Fruit fly (Drosophila melanogaster) whole organism, wandering third instar larva: ENCODE measurements around the gene Mfe2.
A peak's percentile ranks its signal among the peaks of the same experiment; 100 is the strongest.

Experiments used
- Abd-B ChIP-seq: fragments of >200 bp; optimal IDR thresholded peaks from 2 replicates; lab custom pipeline; 2017; ENCODE audit warnings: missing biosample characterization, missing genetic modification characterization
- CG32264 ChIP-seq: fragments of 200-800 bp; sonication (Bioruptor generic); optimal IDR thresholded peaks from 2 replicates; lab custom pipeline; 2016; ENCODE audit warnings: missing biosample characterization, missing genetic modification characterization
- CG9705 ChIP-seq: fragments of 200-800 bp; sonication (Bioruptor generic); optimal IDR thresholded peaks from 2 replicates; lab custom pipeline; 2018; ENCODE audit warnings: missing biosample characterization, mild to moderate bottlenecking, missing genetic modification characterization
- CrebA ChIP-seq: fragments of 200-800 bp; sonication (Bioruptor generic); optimal IDR thresholded peaks from 2 replicates; lab custom pipeline; 2016; ENCODE audit warnings: missing biosample characterization, mild to moderate bottlenecking, missing genetic modification characterization, borderline replicate concordance
- Dfd ChIP-seq: fragments of >200 bp; optimal IDR thresholded peaks from 2 replicates; lab custom pipeline; 2017; ENCODE audit warnings: missing biosample characterization, missing genetic modification characterization
- Dif ChIP-seq: fragments of 200-275, 200-300 bp; sonication (Bioruptor generic); optimal IDR thresholded peaks from 2 replicates; lab custom pipeline; 2018; ENCODE audit warnings: missing biosample characterization, missing genetic modification characterization; ENCODE audit not compliant: partially characterized antibody
- GATAd ChIP-seq: sonication (Bioruptor generic); optimal IDR thresholded peaks from 2 replicates; lab custom pipeline; 2016; ENCODE audit warnings: missing biosample characterization, missing genetic modification characterization
- HLH106 ChIP-seq: fragments of 200-800 bp; optimal IDR thresholded peaks from 3 replicates; lab custom pipeline; 2019; ENCODE audit warnings: missing biosample characterization, mild to moderate bottlenecking, missing genetic modification characterization, moderate library complexity
- Hnf4 ChIP-seq: fragments of 200-800 bp; sonication (Bioruptor generic); optimal IDR thresholded peaks from 2 replicates; lab custom pipeline; 2016; ENCODE audit warnings: missing biosample characterization, mild to moderate bottlenecking, missing genetic modification characterization
- Hr78 ChIP-seq: fragments of >200 bp; optimal IDR thresholded peaks from 2 replicates; lab custom pipeline; 2017; ENCODE audit warnings: missing biosample characterization, missing genetic modification characterization
- Hr83 ChIP-seq: fragments of 200-300 bp; sonication (Bioruptor generic); optimal IDR thresholded peaks from 2 replicates; lab custom pipeline; 2016; ENCODE audit warnings: missing biosample characterization, mild to moderate bottlenecking, missing genetic modification characterization, moderate library complexity; ENCODE audit not compliant: poor library complexity, severe bottlenecking
- Jra ChIP-seq: sonication (Bioruptor generic); optimal IDR thresholded peaks from 2 replicates; lab custom pipeline; 2016; ENCODE audit warnings: missing biosample characterization, missing genetic modification characterization
- Mio ChIP-seq: sonication (Bioruptor generic); optimal IDR thresholded peaks from 2 replicates; lab custom pipeline; 2016; ENCODE audit warnings: missing biosample characterization, missing genetic modification characterization
- Myc ChIP-seq: fragments of >200 bp; optimal IDR thresholded peaks from 2 replicates; lab custom pipeline; 2017
- N ChIP-seq: fragments of >200 bp; optimal IDR thresholded peaks from 2 replicates; lab custom pipeline; 2018; ENCODE audit warnings: missing biosample characterization, missing external identifiers, missing genetic modification characterization
- OdsH ChIP-seq: fragments of 200-800 bp; sonication (Bioruptor generic); optimal IDR thresholded peaks from 2 replicates; lab custom pipeline; 2016; ENCODE audit warnings: missing biosample characterization, mild to moderate bottlenecking, missing genetic modification characterization
- Rel ChIP-seq, 2 experiments: fragments of 200-800 bp; sonication (Bioruptor generic) in 1 of 2; optimal IDR thresholded peaks; 2 replicates in 1 of 2; 3 replicates in 1 of 2; lab custom pipeline; 2016 to 2019; ENCODE audit warnings: mild to moderate bottlenecking in 2 of 2, missing biosample characterization in 2 of 2, missing genetic modification characterization in 2 of 2, moderate library complexity in 1 of 2
- Sp1 ChIP-seq: fragments of 200-800 bp; sonication (Bioruptor generic); optimal IDR thresholded peaks from 3 replicates; lab custom pipeline; 2019; ENCODE audit warnings: missing biosample characterization, mild to moderate bottlenecking, missing genetic modification characterization, moderate library complexity
- Vsx2 ChIP-seq: fragments of 200-300, 225-300 bp; sonication (Bioruptor generic); optimal IDR thresholded peaks from 2 replicates; lab custom pipeline; 2018; ENCODE audit warnings: missing biosample characterization, missing genetic modification characterization; ENCODE audit not compliant: partially characterized antibody
- br ChIP-seq: fragments of 200-800 bp; sonication (Bioruptor generic); optimal IDR thresholded peaks from 2 replicates; lab custom pipeline; 2016; ENCODE audit warnings: missing biosample characterization, missing genetic modification characterization
- brk ChIP-seq: fragments of 200-800 bp; sonication (Bioruptor generic); optimal IDR thresholded peaks from 2 replicates; lab custom pipeline; 2016; ENCODE audit warnings: missing biosample characterization, mild to moderate bottlenecking, missing genetic modification characterization
- dl ChIP-seq, 2 experiments: fragments of 175-275, 200-275 bp in 1 of 2; fragments of 200-275 bp in 1 of 2; sonication (Bioruptor generic); optimal IDR thresholded peaks; lab custom pipeline; 2018; ENCODE audit warnings: mild to moderate bottlenecking in 2 of 2, missing biosample characterization in 2 of 2, missing genetic modification characterization in 2 of 2, moderate library complexity in 2 of 2; ENCODE audit not compliant: partially characterized antibody in 2 of 2, insufficient read depth in 1 of 2
- dmrt93B ChIP-seq: fragments of 200-800 bp; sonication (Bioruptor generic); optimal IDR thresholded peaks from 2 replicates; lab custom pipeline; 2018; ENCODE audit warnings: missing biosample characterization, mild to moderate bottlenecking, missing genetic modification characterization
- dsf ChIP-seq: sonication (Bioruptor generic); optimal IDR thresholded peaks from 2 replicates; lab custom pipeline; 2016; ENCODE audit warnings: missing biosample characterization, missing genetic modification characterization, borderline replicate concordance
- ey ChIP-seq: fragments of 200-800 bp; sonication (Bioruptor generic); optimal IDR thresholded peaks from 2 replicates; lab custom pipeline; 2016; ENCODE audit warnings: missing biosample characterization, missing genetic modification characterization
- foxo ChIP-seq, 2 experiments: fragments of 200-800 bp; sonication (Bioruptor generic); optimal IDR thresholded peaks; 2 replicates in 1 of 2; 3 replicates in 1 of 2; lab custom pipeline; 2016 to 2017; ENCODE audit warnings: missing biosample characterization in 2 of 2, missing genetic modification characterization in 2 of 2
- fru ChIP-seq: fragments of 200-800 bp; sonication (Bioruptor generic); optimal IDR thresholded peaks from 3 replicates; lab custom pipeline; 2016; ENCODE audit warnings: missing biosample characterization, mild to moderate bottlenecking, missing genetic modification characterization
- h ChIP-seq: fragments of 200-800 bp; sonication (Bioruptor generic); optimal IDR thresholded peaks from 3 replicates; lab custom pipeline; 2016; ENCODE audit warnings: missing biosample characterization, mild to moderate bottlenecking, missing genetic modification characterization
- jim ChIP-seq: fragments of 175-275, 200-325 bp; sonication (Bioruptor generic); optimal IDR thresholded peaks from 2 replicates; lab custom pipeline; 2016; ENCODE audit warnings: missing biosample characterization, mild to moderate bottlenecking, missing genetic modification characterization
- lola ChIP-seq: fragments of >200 bp; optimal IDR thresholded peaks from 2 replicates; lab custom pipeline; 2017; ENCODE audit warnings: missing biosample characterization, missing genetic modification characterization
- pan ChIP-seq: fragments of >200 bp; optimal IDR thresholded peaks from 2 replicates; lab custom pipeline; 2017
- psq ChIP-seq: fragments of 200-800 bp; sonication (Bioruptor generic); optimal IDR thresholded peaks from 3 replicates; lab custom pipeline; 2017; ENCODE audit warnings: missing biosample characterization, mild to moderate bottlenecking, missing genetic modification characterization, moderate library complexity
- rgr ChIP-seq: fragments of 200-800 bp; sonication (Bioruptor generic); optimal IDR thresholded peaks from 3 replicates; lab custom pipeline; 2016; ENCODE audit warnings: missing biosample characterization, mild to moderate bottlenecking, missing genetic modification characterization
- sage ChIP-seq: fragments of 200-800 bp; sonication (Bioruptor generic); optimal IDR thresholded peaks from 2 replicates; lab custom pipeline; 2016; ENCODE audit warnings: missing biosample characterization, mild to moderate bottlenecking, missing genetic modification characterization
- sv ChIP-seq: fragments of 200-800 bp; sonication (Bioruptor generic); optimal IDR thresholded peaks from 3 replicates; lab custom pipeline; 2016; ENCODE audit warnings: missing biosample characterization, missing genetic modification characterization
- tai ChIP-seq: sonication (Bioruptor generic); optimal IDR thresholded peaks from 2 replicates; lab custom pipeline; 2016; ENCODE audit warnings: missing biosample characterization, missing genetic modification characterization
- usp ChIP-seq: fragments of >200 bp; optimal IDR thresholded peaks from 2 replicates; lab custom pipeline; 2017; ENCODE audit warnings: missing biosample characterization, missing genetic modification characterization
- woc ChIP-seq: sonication (Bioruptor generic); optimal IDR thresholded peaks from 2 replicates; lab custom pipeline; 2016; ENCODE audit warnings: missing biosample characterization, mild to moderate bottlenecking, missing genetic modification characterization

Gene Mfe2

DNA sequence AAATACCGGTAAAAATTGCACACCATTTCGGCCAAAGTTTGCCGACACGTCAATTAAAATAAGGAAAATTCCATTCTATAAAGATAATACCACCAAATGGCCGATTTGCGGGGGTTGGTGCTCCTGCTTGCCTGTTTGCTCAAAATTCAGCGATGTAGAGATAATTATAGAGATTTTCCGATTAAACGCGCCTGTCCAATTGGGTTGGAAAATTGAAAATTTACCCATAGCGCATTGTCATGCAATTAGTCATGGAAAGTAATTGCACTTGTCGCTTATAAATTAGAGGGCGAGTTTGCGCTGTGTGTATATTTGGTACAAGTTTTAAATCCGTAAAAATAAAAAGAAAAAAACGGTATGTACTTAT is 48.8 kb downstream of the Mfe2 start:
- TF ChIP-seq Hr83 (GFP tag; lab: Kevin White, UChicago) (no peak), Vsx2 (no peak), jim (GFP tag; lab: Kevin White, UChicago) (no peak), usp (GFP tag; lab: Kevin White, UChicago) (no peak), brk (GFP tag; lab: Kevin White, UChicago) (no peak), ey (GFP tag; lab: Kevin White, UChicago) (no peak), h (GFP tag; lab: Kevin White, UChicago) (no peak), woc (GFP tag; lab: Kevin White, UChicago) (no peak), CrebA (GFP tag; lab: Kevin White, UChicago) (no peak), dsf (GFP tag; lab: Kevin White, UChicago) (no peak), dl (GFP tag; optimal IDR thresholded peaks at IDR 0.05; lab: Kevin White, UChicago; ENCODE audit: insufficient read depth in 1 of 2, partially characterized antibody in 2 of 2) (no peak), pan (no peak), OdsH (GFP tag; lab: Kevin White, UChicago) (no peak), dmrt93B (GFP tag; lab: Kevin White, UChicago) (no peak), tai (GFP tag; lab: Kevin White, UChicago) (no peak), br (GFP tag; lab: Kevin White, UChicago) (no peak), fru (GFP tag; lab: Kevin White, UChicago) (no peak), Mio (GFP tag; lab: Kevin White, UChicago) (no peak), rgr (GFP tag; lab: Kevin White, UChicago) (no peak)
- TF ChIP-seq, all 38 proteins: peak for 0

DNA sequence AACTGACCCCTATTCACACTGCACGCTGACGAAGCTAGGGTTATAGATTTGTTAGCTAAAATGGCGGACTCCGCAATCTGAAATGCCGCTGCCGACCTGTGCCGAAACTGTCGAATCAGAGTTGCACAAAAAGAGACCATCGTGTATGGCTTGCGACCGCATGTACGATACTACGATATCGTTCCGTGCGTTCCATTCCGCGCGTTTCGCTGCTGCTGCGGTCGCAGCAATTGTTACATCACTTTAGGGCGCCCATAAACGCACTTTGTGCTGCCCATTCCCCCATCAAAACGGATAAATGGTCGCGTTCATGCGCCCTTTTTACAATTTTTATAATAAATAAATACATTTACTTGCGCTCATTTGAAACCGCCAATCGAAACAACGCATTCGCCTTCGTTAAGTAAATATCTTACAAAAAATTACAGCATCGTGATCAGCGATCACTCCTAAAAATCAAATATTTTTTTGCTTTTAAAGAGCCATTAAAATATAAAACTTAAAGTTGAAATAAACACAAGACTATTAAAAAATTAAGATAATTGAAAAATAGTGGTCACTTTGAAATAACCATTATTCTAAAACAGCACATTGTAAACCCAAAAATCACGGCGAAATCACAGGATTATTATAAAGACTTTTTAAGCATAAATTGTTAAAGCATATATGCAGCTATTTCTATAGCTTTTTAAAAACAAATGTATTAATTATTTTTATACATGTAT is 49.6 kb downstream of the Mfe2 start, which contains the start of gene Cyp1:
Gene Cyp1 (minus strand): TSS at position 174 of the 725 bp plus-strand sequence.
- no peak for TF ChIP-seq Abd-B
- no peak for TF ChIP-seq brk (GFP tag; lab: Kevin White, UChicago)
- no peak for TF ChIP-seq usp (GFP tag; lab: Kevin White, UChicago)
- TF ChIP-seq CG32264: no peak
- TF ChIP-seq Jra (GFP tag; lab: Kevin White, UChicago): no peak
- peak; percentile 59 for TF ChIP-seq woc (GFP tag; lab: Kevin White, UChicago)
- TF ChIP-seq dmrt93B (GFP tag; lab: Kevin White, UChicago): no peak
- peak; percentile 43 for TF ChIP-seq rgr (GFP tag; lab: Kevin White, UChicago)
- no peak for TF ChIP-seq fru (GFP tag; lab: Kevin White, UChicago)
- peak; percentile 5 for TF ChIP-seq Dif (GFP tag; lab: Kevin White, UChicago)
- TF ChIP-seq Hr83 (GFP tag; lab: Kevin White, UChicago): peak; percentile 77
- TF ChIP-seq HLH106: no peak
- TF ChIP-seq Dfd (GFP tag; lab: Kevin White, UChicago): no peak
- TF ChIP-seq jim (GFP tag; lab: Kevin White, UChicago): peak; percentile 57
- no peak for TF ChIP-seq Hr78 (GFP tag; lab: Kevin White, UChicago)
- TF ChIP-seq dsf (GFP tag; lab: Kevin White, UChicago): no peak
- no peak for TF ChIP-seq sv
- TF ChIP-seq foxo (GFP tag; optimal IDR thresholded peaks at IDR 0.05; lab: Kevin White, UChicago): peak in 1 of 2 experiments; percentile 31
- no peak for TF ChIP-seq GATAd (GFP tag; lab: Kevin White, UChicago)
- no peak for TF ChIP-seq br (GFP tag; lab: Kevin White, UChicago)
- no peak for TF ChIP-seq OdsH (GFP tag; lab: Kevin White, UChicago)
- TF ChIP-seq tai (GFP tag; lab: Kevin White, UChicago): no peak
- TF ChIP-seq dl (GFP tag; optimal IDR thresholded peaks at IDR 0.05; lab: Kevin White, UChicago; ENCODE audit: insufficient read depth in 1 of 2, partially characterized antibody in 2 of 2): no peak
- no peak for TF ChIP-seq CG9705 (GFP tag; lab: Kevin White, UChicago)
- no peak for TF ChIP-seq CrebA (GFP tag; lab: Kevin White, UChicago)
- peak; percentile 5 for TF ChIP-seq Rel (GFP tag; optimal IDR thresholded peaks at IDR 0.05; lab: Kevin White, UChicago)
- peak; percentile 8 for TF ChIP-seq Rel (tag; optimal IDR thresholded peaks at IDR 0.05; lab: Kevin White, UChicago)
- peak; percentile 50 for TF ChIP-seq Hnf4 (GFP tag; lab: Kevin White, UChicago)
- TF ChIP-seq ey (GFP tag; lab: Kevin White, UChicago): no peak
- peak; percentile 39 for TF ChIP-seq Sp1 (GFP tag; lab: Kevin White, UChicago)
- no peak for TF ChIP-seq lola (GFP tag; lab: Kevin White, UChicago)
- TF ChIP-seq sage: no peak
- TF ChIP-seq N (GFP tag; lab: Kevin White, UChicago): no peak
- TF ChIP-seq h (GFP tag; lab: Kevin White, UChicago): peak; percentile 42
- no peak for TF ChIP-seq pan
- TF ChIP-seq Myc (lab: Kevin White, UChicago): peak; percentile 10
- no peak for TF ChIP-seq psq
- TF ChIP-seq Mio (GFP tag; lab: Kevin White, UChicago): no peak
- TF ChIP-seq Vsx2: no peak
